Fruit fly (Drosophila melanogaster): ENCODE results near the gene fusl.

- TF ChIP-seq CG8478 (optimal IDR thresholded peaks at IDR 0.05): no peak
- TF ChIP-seq CTCF (optimal IDR thresholded peaks at IDR 0.05): no peak
These were observed 37.6 kb downstream of the fusl start for dm6 chr2L:5300237-5300668.
